Worm (Caenorhabditis elegans): ENCODE results near the gene myo-6.

DNA sequence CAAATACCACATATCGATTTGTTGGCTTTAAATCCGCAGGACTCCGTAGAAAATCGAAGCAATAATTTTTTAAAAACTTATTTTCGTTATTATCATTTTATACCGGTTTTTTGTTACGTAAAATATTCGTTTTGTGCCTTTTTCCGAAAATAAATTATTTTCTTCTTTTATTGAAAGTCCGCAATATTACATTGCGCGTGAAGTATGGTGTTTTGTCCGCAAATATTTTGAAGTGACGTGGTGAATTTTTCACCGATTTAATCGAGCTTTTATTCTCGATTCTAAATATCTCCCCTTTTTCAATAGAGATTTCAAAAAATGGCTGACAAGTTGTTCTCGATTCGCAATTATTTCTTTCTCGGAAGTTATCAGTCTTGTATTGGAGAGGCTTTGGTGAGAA is 16.4 kb downstream of the myo-6 start, which contains the start of gene cope-1:
- TF ChIP-seq nhr-237 (tag; optimal IDR thresholded peaks at IDR 0.05) (no peak), mep-1 (tag; optimal IDR thresholded peaks at IDR 0.05) (peak; percentile 32), tlp-1 (tag; optimal IDR thresholded peaks at IDR 0.05) (no peak), swsn-7 (tag; optimal IDR thresholded peaks at IDR 0.05) (peak; percentile 11)
